Fruit fly (Drosophila melanogaster) Kc167 (cell line): ENCODE data around the gene CG8891.

Experiments used
- Myc ChIP-seq: fragments of >200 bp; optimal IDR thresholded peaks from 2 replicates; lab custom pipeline; 2017; ENCODE audit warnings: missing external identifiers
- Sin3A ChIP-seq: fragments of >200 bp; optimal IDR thresholded peaks from 2 replicates; lab custom pipeline; 2018; ENCODE audit warnings: missing external identifiers
- h ChIP-seq: fragments of >200 bp; optimal IDR thresholded peaks from 3 replicates; lab custom pipeline; 2018; ENCODE audit warnings: missing external identifiers
- insv ChIP-seq: fragments of >200 bp; optimal IDR thresholded peaks from 3 replicates; lab custom pipeline; 2018; ENCODE audit warnings: missing external identifiers

DNA sequence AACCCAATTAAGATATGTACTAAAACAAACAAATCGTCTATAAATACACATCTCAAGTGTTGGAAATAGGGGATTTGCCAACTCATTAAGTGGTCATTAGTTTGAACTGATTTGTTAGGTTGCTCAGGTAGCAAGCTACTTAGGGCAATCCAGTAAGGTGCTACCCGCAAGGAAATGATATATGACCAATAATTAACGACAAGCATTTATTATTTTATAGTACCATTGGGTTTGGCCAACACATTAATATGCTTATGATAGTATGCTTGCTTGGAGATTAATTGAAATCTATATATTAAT is 16.6 kb upstream of the CG8891 start:
- TF ChIP-seq h (lab: Kevin White, UChicago) (no peak), insv (lab: Kevin White, UChicago) (no peak), Myc (no peak), Sin3A (lab: Kevin White, UChicago) (no peak)
